Fruit fly (Drosophila melanogaster): Measurements from ENCODE around the gene Rad9.

DNA sequence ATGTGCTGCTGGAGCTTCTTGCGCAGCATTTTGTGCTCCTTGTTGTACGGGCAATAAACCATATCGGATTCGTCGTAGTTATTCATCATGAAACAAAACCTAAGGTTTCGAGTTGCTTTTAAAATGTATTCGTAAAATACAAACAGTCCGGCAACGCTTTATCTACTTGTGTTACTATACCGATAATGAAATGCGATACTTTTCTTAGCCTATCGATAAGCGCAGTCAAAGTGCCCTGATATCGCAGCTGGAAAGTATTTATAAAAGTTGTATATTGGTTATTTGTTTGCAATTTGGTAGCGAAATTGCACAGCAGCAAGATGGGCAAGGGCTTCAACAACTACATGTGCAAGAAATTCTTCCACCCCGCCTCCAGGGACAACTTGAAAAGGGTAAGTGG, 29.1 kb upstream of the Rad9 start, which contains the start of the genes arx and CG6843:
- TF ChIP-seq CTCF (optimal IDR thresholded peaks at IDR 0.05): peak in 1 of 2 experiments; percentile 34
- TF ChIP-seq CG8478 (optimal IDR thresholded peaks at IDR 0.05): no peak

Data from S2 (cell line).